Worm (Caenorhabditis elegans): ENCODE results near the gene R13D7.2.

Gene R13D7.2

DNA sequence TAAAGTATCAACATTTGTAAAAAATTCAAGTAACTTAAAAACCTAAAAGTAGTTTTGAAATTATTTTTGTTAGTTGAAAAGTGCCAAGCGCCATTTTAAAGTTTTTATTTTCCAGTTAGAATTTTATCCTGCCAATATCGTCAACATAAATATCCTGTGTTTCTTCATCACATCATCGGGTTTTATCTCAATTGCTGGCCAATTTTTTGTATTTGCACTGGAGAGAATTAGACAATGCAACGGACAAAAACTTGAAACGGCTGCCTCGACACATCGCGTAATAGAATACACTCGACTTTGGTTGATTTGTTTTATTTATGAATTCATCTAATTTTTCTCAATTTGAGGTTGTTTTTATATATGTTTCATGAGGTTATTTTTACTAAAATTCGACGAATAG, 45.3 kb downstream of the R13D7.2 start, which contains the start of gene F25E5.2:
Gene F25E5.2 (plus strand): TSS at position 301 of the 400 bp plus-strand sequence.
- TF ChIP-seq unc-62 (GFP tag; optimal IDR thresholded peaks at IDR 0.05) (no peak), blmp-1 (tag; optimal IDR thresholded peaks at IDR 0.05; ENCODE audit: insufficient read depth) (no peak), alr-1 (tag; optimal IDR thresholded peaks at IDR 0.05) (no peak), nhr-6 (tag; optimal IDR thresholded peaks at IDR 0.05) (no peak), unc-55 (GFP tag; optimal IDR thresholded peaks at IDR 0.05) (no peak), nhr-25 (tag; optimal IDR thresholded peaks at IDR 0.05) (no peak), zag-1 (tag; optimal IDR thresholded peaks at IDR 0.05) (no peak), ztf-4 (tag; optimal IDR thresholded peaks at IDR 0.05) (no peak), crh-2 (tag; optimal IDR thresholded peaks at IDR 0.05) (no peak), sem-4 (tag; optimal IDR thresholded peaks at IDR 0.05) (no peak), ZK546.5 (tag; optimal IDR thresholded peaks at IDR 0.05) (no peak), sma-9 (GFP tag; optimal IDR thresholded peaks at IDR 0.05) (no peak), sma-9 (tag; optimal IDR thresholded peaks at IDR 0.05) (no peak), elt-1 (tag; optimal IDR thresholded peaks at IDR 0.05) (no peak), aly-2 (tag; optimal IDR thresholded peaks at IDR 0.05) (no peak), snpc-4 (tag; optimal IDR thresholded peaks at IDR 0.05) (no peak)
